Fruit fly (Drosophila melanogaster) whole organism, adult: Measurements from ENCODE around the gene Nph.

Experiments
- CG11617 ChIP-seq: fragments of 200-800 bp; sonication (Bioruptor generic); optimal IDR thresholded peaks from 2 replicates; lab custom pipeline; 2017; ENCODE audit warnings: mild to moderate bottlenecking, missing biosample characterization, missing genetic modification reagents, missing genetic modification characterization
- Hr96 ChIP-seq: fragments of 200-800 bp; sonication (Bioruptor generic); optimal IDR thresholded peaks from 2 replicates; lab custom pipeline; 2016; ENCODE audit warnings: missing biosample characterization, missing genetic modification characterization
- kay ChIP-seq: fragments of 200-800 bp; sonication (Bioruptor generic); peaks from one replicate; lab custom pipeline; 2016; ENCODE audit warnings: missing biosample characterization, missing genetic modification characterization, borderline replicate concordance
- ovo ChIP-seq: fragments of 200-800 bp; sonication (Bioruptor generic); optimal IDR thresholded peaks from 2 replicates; lab custom pipeline; 2016; ENCODE audit warnings: missing biosample characterization, missing genetic modification characterization

DNA sequence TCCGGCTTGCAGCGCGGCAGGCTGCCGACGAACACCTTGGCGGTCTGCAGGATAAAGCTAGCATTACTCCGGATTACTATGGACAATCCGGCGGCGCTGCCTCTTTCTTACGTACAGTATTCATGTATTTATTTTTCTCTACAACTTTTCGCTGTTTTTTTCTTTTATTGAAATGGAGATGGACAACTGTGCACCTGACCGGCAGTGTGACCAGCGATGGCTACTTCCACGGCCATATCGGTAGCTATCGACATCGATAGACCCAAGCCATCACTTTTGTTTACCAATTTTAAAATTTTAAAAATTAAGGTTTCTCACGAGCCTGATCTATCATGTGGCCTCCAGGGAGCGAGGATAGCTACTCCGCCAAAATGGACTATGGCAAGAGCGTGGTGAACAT lies 9.6 kb downstream of the Nph start, which contains the start of the genes CG7903 and Sas-6:
- TF ChIP-seq kay (no peak), CG11617 (GFP tag; lab: Kevin White, UChicago) (no peak), ovo (GFP tag; lab: Kevin White, UChicago) (no peak), Hr96 (GFP tag; lab: Kevin White, UChicago) (no peak)
